Fruit fly (Drosophila melanogaster) whole organism, embryonic: ENCODE results near the gene CG31922.
A peak's percentile ranks its signal among the peaks of the same experiment; 100 is the strongest.

Source experiments
- Abd-B ChIP-seq: fragments of 200-800 bp; sonication (Bioruptor generic); optimal IDR thresholded peaks from 2 replicates; lab custom pipeline; 2018; ENCODE audit warnings: missing biosample characterization, mild to moderate bottlenecking, missing genetic modification characterization, moderate library complexity
- Aef1 ChIP-seq: fragments of 200-800 bp; sonication (Bioruptor generic); IDR thresholded peaks from 3 replicates; pipeline ENCODE4 v1.3.6; 2022; ENCODE audit warnings: missing biosample characterization, missing genetic modification characterization
- Atf3 ChIP-seq: fragments of 200-800 bp; sonication (Bioruptor generic); optimal IDR thresholded peaks from 3 replicates; lab custom pipeline; 2016; ENCODE audit warnings: missing biosample characterization, missing genetic modification characterization
- Awh ChIP-seq: fragments of 200-800 bp; sonication (Bioruptor generic); IDR thresholded peaks from 2 replicates; pipeline ENCODE4, ENCODE4 v1.3.6; 2022; ENCODE audit warnings: missing biosample characterization, missing genetic modification characterization
- Bdp1 ChIP-seq: fragments of 200-800 bp; sonication (Bioruptor generic); optimal IDR thresholded peaks from 3 replicates; lab custom pipeline; 2016; ENCODE audit warnings: missing biosample characterization, missing genetic modification characterization
- CG11696 ChIP-seq: fragments of 200-800 bp; sonication (Bioruptor generic); IDR thresholded peaks from 2 replicates; pipeline ENCODE4 v1.3.6; 2022; ENCODE audit warnings: missing biosample characterization, missing genetic modification characterization
- CG12155 ChIP-seq: fragments of 200-800 bp; sonication (Bioruptor generic); optimal IDR thresholded peaks from 3 replicates; lab custom pipeline; 2016; ENCODE audit warnings: missing biosample characterization, missing genetic modification characterization
- CG12769 ChIP-seq: fragments of 200-800 bp; sonication (Bioruptor generic); optimal IDR thresholded peaks from 2 replicates; lab custom pipeline; 2019; ENCODE audit warnings: missing biosample characterization, mild to moderate bottlenecking, missing genetic modification characterization, moderate library complexity
- CG15514 ChIP-seq: fragments of 200-800 bp; sonication (Bioruptor generic); optimal IDR thresholded peaks from 3 replicates; lab custom pipeline; 2017; ENCODE audit warnings: missing biosample characterization, missing genetic modification characterization, mild to moderate bottlenecking, moderate library complexity, missing genetic modification reagents
- CG1602 ChIP-seq: fragments of 200-800 bp; sonication (Bioruptor generic); optimal IDR thresholded peaks from 3 replicates; lab custom pipeline; 2016; ENCODE audit warnings: missing biosample characterization, missing genetic modification characterization
- CG32767 ChIP-seq: fragments of 200-800 bp; sonication (Bioruptor generic); IDR thresholded peaks from 2 replicates; pipeline ENCODE4 v1.3.6; 2022; ENCODE audit warnings: missing biosample characterization, missing genetic modification characterization
- CG32772 ChIP-seq: fragments of 200-800 bp; sonication (Bioruptor generic); IDR thresholded peaks from 2 replicates; pipeline ENCODE4 v1.3.6; 2022; ENCODE audit warnings: missing biosample characterization, missing genetic modification characterization
- CG3407 ChIP-seq: fragments of 200-800 bp; sonication (Bioruptor generic); optimal IDR thresholded peaks from 2 replicates; lab custom pipeline; 2018; ENCODE audit warnings: missing biosample characterization, mild to moderate bottlenecking, missing genetic modification characterization
- CG34224 ChIP-seq: fragments of 200-800 bp; sonication (Bioruptor generic); IDR thresholded peaks from 3 replicates; pipeline ENCODE4 v1.3.6; 2022; ENCODE audit warnings: missing biosample characterization, missing genetic modification characterization; ENCODE audit not compliant: partially characterized antibody
- CG34376 ChIP-seq: fragments of 200-800 bp; sonication (Bioruptor generic); optimal IDR thresholded peaks from 2 replicates; lab custom pipeline; 2018; ENCODE audit warnings: missing biosample characterization, mild to moderate bottlenecking, missing genetic modification characterization
- CG34422 ChIP-seq: fragments of 200-800 bp; sonication (Bioruptor generic); IDR thresholded peaks from 3 replicates; pipeline ENCODE4 v1.3.6; 2022; ENCODE audit warnings: missing biosample characterization, missing genetic modification characterization
- CG3847 ChIP-seq: fragments of 200-800 bp; sonication (Bioruptor generic); IDR thresholded peaks from 2 replicates; pipeline ENCODE4 v1.3.6; 2022; ENCODE audit warnings: missing biosample characterization, missing genetic modification characterization
- CG4730 ChIP-seq: fragments of 200-800 bp; sonication (Bioruptor generic); IDR thresholded peaks from 2 replicates; pipeline ENCODE4 v1.3.6; 2022; ENCODE audit warnings: missing biosample characterization, missing genetic modification characterization
- CG6791 ChIP-seq: fragments of 200-800 bp; sonication (Bioruptor generic); IDR thresholded peaks from 3 replicates; pipeline ENCODE4 v1.3.6; 2022; ENCODE audit warnings: missing biosample characterization, missing genetic modification characterization; ENCODE audit not compliant: partially characterized antibody
- CG6813 ChIP-seq: fragments of 200-800 bp; sonication (Bioruptor generic); optimal IDR thresholded peaks from 2 replicates; lab custom pipeline; 2017; ENCODE audit warnings: missing biosample characterization, missing genetic modification characterization, mild to moderate bottlenecking, moderate library complexity, missing genetic modification reagents
- CG7839 ChIP-seq: fragments of 200-800 bp; sonication (Bioruptor generic); optimal IDR thresholded peaks from 3 replicates; lab custom pipeline; 2018; ENCODE audit warnings: missing biosample characterization, mild to moderate bottlenecking, missing genetic modification characterization, moderate library complexity
- CG9437 ChIP-seq: fragments of 200-800 bp; sonication (Bioruptor generic); optimal IDR thresholded peaks from 2 replicates; lab custom pipeline; 2018; ENCODE audit warnings: missing biosample characterization, mild to moderate bottlenecking, missing genetic modification characterization
- CG9817 ChIP-seq: fragments of 200-800 bp; sonication (Bioruptor generic); optimal IDR thresholded peaks from 2 replicates; lab custom pipeline; 2018; ENCODE audit warnings: missing biosample characterization, mild to moderate bottlenecking, missing genetic modification characterization, moderate library complexity
- CG9876 ChIP-seq: fragments of 200-800 bp; sonication (Bioruptor generic); optimal IDR thresholded peaks from 2 replicates; lab custom pipeline; 2016; ENCODE audit warnings: missing biosample characterization, missing genetic modification characterization
- Chrac-16 ChIP-seq: fragments of 200-800 bp; sonication (Bioruptor generic); optimal IDR thresholded peaks from 3 replicates; lab custom pipeline; 2016; ENCODE audit warnings: missing biosample characterization, missing genetic modification characterization
- Dref ChIP-seq: fragments of 200-800 bp; sonication (Bioruptor generic); IDR thresholded peaks from 2 replicates; pipeline ENCODE4 v1.3.6; 2022; ENCODE audit warnings: missing biosample characterization, missing genetic modification characterization
- E2f2 ChIP-seq: fragments of 200-800 bp; sonication (Bioruptor generic); IDR thresholded peaks from 2 replicates; pipeline ENCODE4 v1.3.6; 2022; ENCODE audit warnings: missing biosample characterization, missing genetic modification characterization
- Eip74EF ChIP-seq, 2 experiments: fragments of 200-800 bp in 1 of 2; fragments of >200 bp in 1 of 2; sonication (Bioruptor generic) in 1 of 2; optimal IDR thresholded peaks; 2 replicates each; lab custom pipeline; 2017 to 2019; ENCODE audit warnings: missing biosample characterization in 2 of 2, missing genetic modification characterization in 2 of 2, mild to moderate bottlenecking in 1 of 2, moderate library complexity in 1 of 2
- HHEX ChIP-seq: fragments of 200-800 bp; sonication (Bioruptor generic); optimal IDR thresholded peaks from 3 replicates; lab custom pipeline; 2017; ENCODE audit warnings: missing biosample characterization, mild to moderate bottlenecking, missing genetic modification characterization, missing genetic modification reagents
- HLH3B ChIP-seq: fragments of 200-800 bp; sonication (Bioruptor generic); IDR thresholded peaks from 2 replicates; pipeline ENCODE4 v1.3.6; 2022; ENCODE audit warnings: missing biosample characterization, missing genetic modification characterization
- Hand ChIP-seq: fragments of 200-800 bp; sonication (Bioruptor generic); optimal IDR thresholded peaks from 2 replicates; lab custom pipeline; 2017; ENCODE audit warnings: mild to moderate bottlenecking, missing biosample characterization, missing genetic modification reagents, missing genetic modification characterization
- HmgZ ChIP-seq: fragments of 200-800 bp; sonication (Bioruptor generic); optimal IDR thresholded peaks from 2 replicates; lab custom pipeline; 2018; ENCODE audit warnings: missing biosample characterization, mild to moderate bottlenecking, missing genetic modification characterization
- Hmx ChIP-seq: fragments of 200-800 bp; sonication (Bioruptor generic); optimal IDR thresholded peaks from 2 replicates; lab custom pipeline; 2016; ENCODE audit warnings: missing biosample characterization, missing genetic modification characterization
- Opbp ChIP-seq: fragments of 200-800 bp; sonication (Bioruptor generic); IDR thresholded peaks from 3 replicates; pipeline ENCODE4 v1.3.6; 2022; ENCODE audit warnings: missing biosample characterization, missing genetic modification characterization; ENCODE audit not compliant: partially characterized antibody
- Ptx1 ChIP-seq: fragments of 200-800 bp; sonication (Bioruptor generic); IDR thresholded peaks from 2 replicates; pipeline ENCODE4 v1.3.6; 2022; ENCODE audit warnings: missing biosample characterization, missing genetic modification characterization
- Side ChIP-seq: fragments of 200-800 bp; sonication (Bioruptor generic); optimal IDR thresholded peaks from 2 replicates; lab custom pipeline; 2016; ENCODE audit warnings: missing biosample characterization, missing genetic modification characterization
- Stat92E ChIP-seq, 3 experiments: fragments of >200 bp in 2 of 3; fragments of 200-800 bp in 1 of 3; sonication (Bioruptor generic) in 1 of 3; optimal IDR thresholded peaks; 2 replicates each; lab custom pipeline; 2017 to 2019; ENCODE audit warnings: missing biosample characterization in 3 of 3, missing genetic modification characterization in 3 of 3, mild to moderate bottlenecking in 1 of 3, moderate library complexity in 1 of 3
- Vsx1 ChIP-seq: fragments of 200-800 bp; sonication (Bioruptor generic); optimal IDR thresholded peaks from 2 replicates; lab custom pipeline; 2017; ENCODE audit warnings: missing biosample characterization, mild to moderate bottlenecking, missing genetic modification characterization, missing genetic modification reagents
- ab ChIP-seq: fragments of 200-800 bp; sonication (Bioruptor generic); optimal IDR thresholded peaks from 2 replicates; lab custom pipeline; 2016; ENCODE audit warnings: missing biosample characterization, missing genetic modification characterization
- bab2 ChIP-seq: fragments of 200-800 bp; sonication (Bioruptor generic); optimal IDR thresholded peaks from 2 replicates; lab custom pipeline; 2016; ENCODE audit warnings: missing biosample characterization, missing genetic modification characterization
- dmrt11E ChIP-seq: fragments of 200-800 bp; sonication (Bioruptor generic); optimal IDR thresholded peaks from 3 replicates; lab custom pipeline; 2018; ENCODE audit warnings: missing biosample characterization, mild to moderate bottlenecking, missing genetic modification characterization, moderate library complexity
- jumu ChIP-seq: fragments of 200-800 bp; sonication (Bioruptor generic); optimal IDR thresholded peaks from 3 replicates; lab custom pipeline; 2016; ENCODE audit warnings: missing biosample characterization, missing genetic modification characterization
- lab ChIP-seq: fragments of 200-800 bp; sonication (Bioruptor generic); optimal IDR thresholded peaks from 3 replicates; lab custom pipeline; 2017; ENCODE audit warnings: missing biosample characterization, missing genetic modification characterization, mild to moderate bottlenecking, moderate library complexity, missing genetic modification reagents
- otp ChIP-seq: fragments of 200-800 bp; sonication (Bioruptor generic); IDR thresholded peaks from 3 replicates; pipeline ENCODE4, ENCODE4 v1.3.6; 2022; ENCODE audit warnings: missing biosample characterization, missing genetic modification characterization
- phol ChIP-seq: fragments of 200-800 bp; sonication (Bioruptor generic); optimal IDR thresholded peaks from 3 replicates; lab custom pipeline; 2018; ENCODE audit warnings: missing biosample characterization, mild to moderate bottlenecking, missing genetic modification characterization, moderate library complexity
- prd ChIP-seq, 3 experiments: fragments of >200 bp in 2 of 3; fragments of 200-800 bp in 1 of 3; sonication (Bioruptor generic) in 1 of 3; optimal IDR thresholded peaks in 2 of 3; IDR thresholded peaks in 1 of 3; 2 replicates in 2 of 3; 3 replicates in 1 of 3; pipeline versions ENCODE4 v1.3.6 to Lab custom; 2017 to 2022; ENCODE audit warnings: missing biosample characterization in 1 of 3, missing genetic modification characterization in 1 of 3
- ssp ChIP-seq: fragments of 200-800 bp; sonication (Bioruptor generic); IDR thresholded peaks from 2 replicates; pipeline ENCODE4 v1.3.6; 2022; ENCODE audit warnings: missing biosample characterization, missing genetic modification characterization
- ttk ChIP-seq: fragments of 200-800 bp; sonication (Bioruptor generic); IDR thresholded peaks from 2 replicates; pipeline ENCODE4 v2.1.2; 2022; ENCODE audit warnings: missing biosample characterization, missing genetic modification characterization
- wdn ChIP-seq: fragments of 200-800 bp; sonication (Bioruptor generic); IDR thresholded peaks from 2 replicates; pipeline ENCODE4 v1.3.6; 2022; ENCODE audit warnings: missing biosample characterization, missing genetic modification characterization

CG31922 gene

dm6 chr2L:1214465-1214864 lies 44.5 kb downstream of the CG31922 start (continued):
- no peak for TF ChIP-seq Opbp
- peak; percentile 72 for TF ChIP-seq HLH3B
- TF ChIP-seq Bdp1 (GFP tag; lab: Kevin White, UChicago) = no peak
- TF ChIP-seq CG12769 (tag; lab: Kevin White, UChicago) = peak; percentile 15
- TF ChIP-seq CG34376 (GFP tag; lab: Kevin White, UChicago) = no peak
- TF ChIP-seq wdn (GFP tag; lab: Robert Waterston, UW) = 0 out of 2 replicates have a peak, but pooled peaks have one; percentile 25
- peak; percentile 32; the same call in 1 of the 2 replicates for TF ChIP-seq ssp (GFP tag; lab: Robert Waterston, UW)
- no peak for TF ChIP-seq CG9876 (GFP tag; lab: Kevin White, UChicago)
- no peak for TF ChIP-seq Eip74EF (GFP tag; optimal IDR thresholded peaks at IDR 0.05; lab: Kevin White, UChicago)
- TF ChIP-seq ab (GFP tag; lab: Kevin White, UChicago) = no peak
- TF ChIP-seq CG9437 (GFP tag; lab: Kevin White, UChicago) = peak; percentile 8
- TF ChIP-seq ttk = peak; percentile 49
- no peak for TF ChIP-seq jumu (GFP tag; lab: Kevin White, UChicago)
- TF ChIP-seq Hand (GFP tag; lab: Kevin White, UChicago) = peak; percentile 14
- peak; percentile 34 for TF ChIP-seq dmrt11E
- TF ChIP-seq CG9817 = peak; percentile 12
- no peak for TF ChIP-seq CG34224 (GFP tag; lab: Robert Waterston, UW)
- no peak for TF ChIP-seq Hmx (GFP tag; lab: Kevin White, UChicago)
- peak; percentile 18 for TF ChIP-seq Chrac-16 (GFP tag; lab: Kevin White, UChicago)
- no peak for TF ChIP-seq Stat92E (GFP tag; optimal IDR thresholded peaks at IDR 0.05; lab: Kevin White, UChicago)
- peak; percentile 19 for TF ChIP-seq bab2 (GFP tag; lab: Kevin White, UChicago)
- TF ChIP-seq prd (optimal IDR thresholded peaks at IDR 0.05; lab: Kevin White, UChicago) = no peak
- peak; percentile 76 for TF ChIP-seq prd (GFP tag; IDR thresholded peaks at IDR 0.05; lab: Robert Waterston, UW)
- TF ChIP-seq CG7839 (tag; lab: Kevin White, UChicago) = peak; percentile 57
- TF ChIP-seq phol (tag; lab: Kevin White, UChicago) = peak; percentile 49
- TF ChIP-seq Side (GFP tag; lab: Kevin White, UChicago) = no peak
- TF ChIP-seq E2f2 (GFP tag; lab: Robert Waterston, UW) = no peak
- 0 out of 2 replicates have a peak, but pooled peaks have one; percentile 14 for TF ChIP-seq CG11696 (GFP tag; lab: Robert Waterston, UW)
- TF ChIP-seq CG32767 = no peak
- TF ChIP-seq CG12155 (GFP tag; lab: Kevin White, UChicago) = peak; percentile 3
- TF ChIP-seq CG6791 = no peak
- peak; percentile 17 for TF ChIP-seq CG15514 (GFP tag; lab: Kevin White, UChicago)
- TF ChIP-seq CG1602 (GFP tag; lab: Kevin White, UChicago) = peak; percentile 32
- peak; percentile 10 for TF ChIP-seq HmgZ
- TF ChIP-seq CG32772 = peak; percentile 34; the same call in 1 of the 2 replicates
- TF ChIP-seq CG34422 (GFP tag; lab: Robert Waterston, UW) = peak; percentile 33; the same call in 1 of the 3 replicates
- no peak for TF ChIP-seq CG3847 (GFP tag; lab: Robert Waterston, UW)
- TF ChIP-seq Dref (GFP tag; lab: Robert Waterston, UW) = no peak
- peak; percentile 49 for TF ChIP-seq Aef1 (GFP tag; lab: Robert Waterston, UW)
- peak; percentile 33; the same call in 1 of the 2 replicates for TF ChIP-seq Awh (GFP tag; lab: Robert Waterston, UW)
- no peak for TF ChIP-seq Atf3
- TF ChIP-seq CG4730 (GFP tag; lab: Robert Waterston, UW) = peak; percentile 30; the same call in 1 of the 2 replicates
- TF ChIP-seq lab (GFP tag; lab: Kevin White, UChicago) = peak; percentile 73
- TF ChIP-seq Vsx1 (GFP tag; lab: Kevin White, UChicago) = no peak
- TF ChIP-seq Ptx1 (GFP tag; lab: Robert Waterston, UW) = peak; percentile 59
- peak; percentile 14 for TF ChIP-seq HHEX (GFP tag; lab: Kevin White, UChicago)
- 0 out of 3 replicates have a peak, but pooled peaks have one; percentile 47 for TF ChIP-seq otp (GFP tag; lab: Robert Waterston, UW)
- no peak for TF ChIP-seq Abd-B (GFP tag; lab: Kevin White, UChicago)
- peak; percentile 17 for TF ChIP-seq CG6813 (GFP tag; lab: Kevin White, UChicago)
- peak; percentile 16 for TF ChIP-seq CG3407 (GFP tag; lab: Kevin White, UChicago)
